Fruit fly (Drosophila melanogaster): Measurements from ENCODE around the gene CG32708.

Gene CG32708

DNA sequence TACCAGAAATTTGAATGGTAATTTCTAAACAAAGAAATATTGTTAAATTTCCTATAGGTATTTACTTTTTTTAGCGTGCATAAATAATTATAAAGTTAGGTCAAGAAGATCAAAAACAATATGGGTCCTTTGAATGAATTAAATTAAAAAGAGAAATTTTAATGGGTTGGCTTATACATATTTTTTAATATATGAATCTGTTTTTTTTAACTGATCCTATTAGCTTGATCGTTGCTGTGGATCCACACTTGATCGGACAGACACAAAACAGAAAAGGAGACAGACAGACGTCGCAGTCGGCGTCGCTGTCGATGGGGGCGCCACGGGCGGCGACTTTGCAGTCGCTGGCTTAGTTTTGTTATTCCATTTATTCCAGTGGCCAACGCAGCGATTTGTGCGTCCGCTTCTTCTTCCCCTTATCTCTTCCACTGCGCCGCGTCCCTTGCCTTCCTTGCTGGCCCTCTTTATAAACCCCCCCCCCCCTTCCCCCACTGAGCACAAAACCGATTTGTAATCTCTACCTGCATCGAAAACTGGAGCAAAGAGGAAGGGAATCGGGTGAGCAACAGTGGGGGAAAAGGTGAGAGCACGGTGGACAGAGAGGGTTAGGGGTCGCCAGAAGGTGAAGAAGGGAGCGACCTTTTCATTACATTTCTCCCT, 37.9 kb upstream of the CG32708 start (continued):
- TF ChIP-seq CrebA (GFP tag; optimal IDR thresholded peaks at IDR 0.05; ENCODE audit: borderline replicate concordance) (no peak), CG32264 (GFP tag; optimal IDR thresholded peaks at IDR 0.05) (no peak), br (GFP tag; optimal IDR thresholded peaks at IDR 0.05) (no peak)

DNA sequence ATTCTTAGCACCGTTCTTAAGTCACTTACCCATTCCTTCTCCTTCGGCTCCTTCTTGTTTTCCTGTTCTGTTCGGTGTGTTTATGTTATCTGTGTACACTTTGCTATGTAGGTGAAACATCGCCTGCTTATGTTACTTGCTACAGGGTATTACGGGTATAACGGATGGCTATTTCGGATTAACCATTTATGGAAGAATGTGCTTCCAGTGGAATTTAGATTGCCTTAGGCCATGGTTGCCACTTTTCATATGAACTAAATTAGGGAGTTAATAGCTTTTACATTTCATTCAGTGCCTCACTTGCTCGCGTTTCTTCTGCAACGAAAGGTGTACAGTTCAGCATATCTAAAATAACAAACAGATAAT, 37.4 kb upstream of the CG32708 start:
- TF ChIP-seq lola (GFP tag; optimal IDR thresholded peaks at IDR 0.05) (no peak), dl (GFP tag; optimal IDR thresholded peaks at IDR 0.05; ENCODE audit: insufficient read depth in 1 of 2, partially characterized antibody in 2 of 2) (no peak), sage (GFP tag; optimal IDR thresholded peaks at IDR 0.05) (no peak), usp (GFP tag; optimal IDR thresholded peaks at IDR 0.05) (no peak), psq (GFP tag; optimal IDR thresholded peaks at IDR 0.05) (peak; percentile 42), tai (GFP tag; optimal IDR thresholded peaks at IDR 0.05) (no peak), Vsx2 (GFP tag; optimal IDR thresholded peaks at IDR 0.05; ENCODE audit: partially characterized antibody) (no peak), fru (GFP tag; optimal IDR thresholded peaks at IDR 0.05) (peak; percentile 15)

DNA sequence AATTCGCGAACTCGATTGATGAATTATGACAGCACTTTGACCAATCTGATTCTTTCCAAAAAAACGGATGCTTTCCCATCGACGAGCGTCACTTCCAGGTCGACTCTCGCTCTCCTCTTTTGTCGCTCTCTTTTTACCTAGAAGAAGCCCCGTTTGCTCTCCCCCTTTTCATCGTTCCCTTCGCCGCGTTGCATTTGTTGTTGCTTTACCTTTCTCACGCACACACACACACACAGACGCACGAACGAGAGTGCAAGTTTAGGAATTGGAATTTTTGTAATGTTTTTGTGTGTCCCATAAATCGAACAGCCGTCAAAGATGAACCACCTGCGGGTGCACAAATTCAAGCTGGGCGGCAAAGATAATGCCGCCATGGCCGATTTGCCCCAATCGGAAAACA, 36.8 kb upstream of the CG32708 start:
- TF ChIP-seq Jra (GFP tag; optimal IDR thresholded peaks at IDR 0.05) (no peak), foxo (GFP tag; optimal IDR thresholded peaks at IDR 0.05) (no peak), Hr78 (GFP tag; optimal IDR thresholded peaks at IDR 0.05) (no peak), GATAd (GFP tag; optimal IDR thresholded peaks at IDR 0.05) (no peak), usp (GFP tag; optimal IDR thresholded peaks at IDR 0.05) (no peak), Myc (optimal IDR thresholded peaks at IDR 0.05) (no peak), Vsx2 (GFP tag; optimal IDR thresholded peaks at IDR 0.05; ENCODE audit: partially characterized antibody) (no peak), dl (GFP tag; optimal IDR thresholded peaks at IDR 0.05; ENCODE audit: insufficient read depth in 1 of 2, partially characterized antibody in 2 of 2) (no peak), psq (GFP tag; optimal IDR thresholded peaks at IDR 0.05) (no peak)

DNA sequence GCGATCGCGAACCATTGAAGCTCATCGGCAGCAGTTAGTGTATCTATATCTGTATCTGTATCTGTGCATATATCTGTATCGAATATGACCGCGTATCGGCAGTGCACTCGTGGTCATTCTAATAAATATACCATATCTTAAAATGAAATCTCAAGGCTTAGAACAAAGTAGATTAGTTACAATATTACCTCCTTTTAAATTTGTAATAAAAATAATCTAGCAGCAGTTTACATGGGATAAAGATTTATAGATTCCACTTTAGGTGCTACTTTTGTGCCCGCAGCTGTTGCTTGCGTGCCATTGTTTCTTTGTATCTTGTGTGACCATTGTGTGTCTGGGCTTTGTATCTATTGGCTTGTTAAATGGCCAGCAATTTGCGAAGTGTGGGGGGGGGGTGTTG, 25.7 kb upstream of the CG32708 start:
- TF ChIP-seq dl (GFP tag; optimal IDR thresholded peaks at IDR 0.05; ENCODE audit: insufficient read depth in 1 of 2, partially characterized antibody in 2 of 2) (no peak), Sp1 (GFP tag; optimal IDR thresholded peaks at IDR 0.05) (peak; percentile 45), dmrt93B (GFP tag; optimal IDR thresholded peaks at IDR 0.05) (peak; percentile 71), fru (GFP tag; optimal IDR thresholded peaks at IDR 0.05) (peak; percentile 68), h (GFP tag; optimal IDR thresholded peaks at IDR 0.05) (peak; percentile 80), GATAd (GFP tag; optimal IDR thresholded peaks at IDR 0.05) (no peak), psq (GFP tag; optimal IDR thresholded peaks at IDR 0.05) (peak; percentile 63), woc (GFP tag; optimal IDR thresholded peaks at IDR 0.05) (peak; percentile 5), CG9705 (GFP tag; optimal IDR thresholded peaks at IDR 0.05) (no peak), CrebA (GFP tag; optimal IDR thresholded peaks at IDR 0.05; ENCODE audit: borderline replicate concordance) (no peak), lola (GFP tag; optimal IDR thresholded peaks at IDR 0.05) (no peak), HLH106 (tag; optimal IDR thresholded peaks at IDR 0.05) (peak; percentile 56), br (GFP tag; optimal IDR thresholded peaks at IDR 0.05) (peak; percentile 64), Hnf4 (GFP tag; optimal IDR thresholded peaks at IDR 0.05) (no peak), dsf (GFP tag; optimal IDR thresholded peaks at IDR 0.05; ENCODE audit: borderline replicate concordance) (no peak), sage (GFP tag; optimal IDR thresholded peaks at IDR 0.05) (peak; percentile 68), usp (GFP tag; optimal IDR thresholded peaks at IDR 0.05) (no peak), tai (GFP tag; optimal IDR thresholded peaks at IDR 0.05) (no peak), OdsH (GFP tag; optimal IDR thresholded peaks at IDR 0.05) (peak; percentile 76), Jra (GFP tag; optimal IDR thresholded peaks at IDR 0.05) (peak; percentile 23), pan (optimal IDR thresholded peaks at IDR 0.05) (no peak), brk (GFP tag; optimal IDR thresholded peaks at IDR 0.05) (no peak), sv (GFP tag; optimal IDR thresholded peaks at IDR 0.05) (peak; percentile 9), Vsx2 (GFP tag; optimal IDR thresholded peaks at IDR 0.05; ENCODE audit: partially characterized antibody) (no peak), Hr83 (GFP tag; optimal IDR thresholded peaks at IDR 0.05; ENCODE audit: poor library complexity, severe bottlenecking) (no peak), Hr78 (GFP tag; optimal IDR thresholded peaks at IDR 0.05) (no peak), Dif (GFP tag; optimal IDR thresholded peaks at IDR 0.05; ENCODE audit: partially characterized antibody) (no peak), N (GFP tag; optimal IDR thresholded peaks at IDR 0.05) (no peak), Myc (optimal IDR thresholded peaks at IDR 0.05) (no peak), ey (GFP tag; optimal IDR thresholded peaks at IDR 0.05) (peak; percentile 76), rgr (GFP tag; optimal IDR thresholded peaks at IDR 0.05) (peak; percentile 76), jim (GFP tag; optimal IDR thresholded peaks at IDR 0.05) (no peak), foxo (GFP tag; optimal IDR thresholded peaks at IDR 0.05) (peak in 1 of 2 experiments; percentile 68), CG32264 (GFP tag; optimal IDR thresholded peaks at IDR 0.05) (peak; percentile 15), Abd-B (GFP tag; optimal IDR thresholded peaks at IDR 0.05) (no peak), Mio (GFP tag; optimal IDR thresholded peaks at IDR 0.05) (no peak), Dfd (GFP tag; optimal IDR thresholded peaks at IDR 0.05) (no peak), Rel (GFP tag; optimal IDR thresholded peaks at IDR 0.05) (no peak), Rel (tag; optimal IDR thresholded peaks at IDR 0.05) (no peak)

Data from whole organism, wandering third instar larva.